Fruit fly (Drosophila melanogaster): Measurements from ENCODE around the gene CG14297.
A peak's percentile ranks its signal among the peaks of the same experiment; 100 is the strongest.

The CG14297 gene

dm6 chr3R:18913856-18914593 is 16.1 kb downstream of the CG14297 start (continued):
- TF ChIP-seq Gug (GFP tag; IDR thresholded peaks at IDR 0.05): 0 out of 2 replicates have a peak, but pooled peaks have one; percentile 9
- peak; percentile 42 for TF ChIP-seq CG34406 (GFP tag; optimal IDR thresholded peaks at IDR 0.05)
- peak; percentile 3 for TF ChIP-seq Sox15 (GFP tag; optimal IDR thresholded peaks at IDR 0.05)
- peak; percentile 36 for TF ChIP-seq CG1621 (tag; optimal IDR thresholded peaks at IDR 0.05)
- peak; percentile 71 for TF ChIP-seq Met (GFP tag; optimal IDR thresholded peaks at IDR 0.05)
- TF ChIP-seq Hr4 (GFP tag; optimal IDR thresholded peaks at IDR 0.05): peak; percentile 50
- peak; percentile 45 for TF ChIP-seq CG31627 (GFP tag; optimal IDR thresholded peaks at IDR 0.05)
- peak; percentile 54 for TF ChIP-seq CG10631 (GFP tag; optimal IDR thresholded peaks at IDR 0.05)
- peak; percentile 50 for TF ChIP-seq OdsH (GFP tag; optimal IDR thresholded peaks at IDR 0.05)
- peak; percentile 54 for TF ChIP-seq vri (GFP tag; optimal IDR thresholded peaks at IDR 0.05)
- TF ChIP-seq CG11294 (GFP tag; IDR thresholded peaks at IDR 0.05): no peak
- TF ChIP-seq dac (GFP tag; optimal IDR thresholded peaks at IDR 0.05): no peak
- TF ChIP-seq Lpt (GFP tag; optimal IDR thresholded peaks at IDR 0.05): peak; percentile 5
- peak; percentile 34 for TF ChIP-seq CG6792 (GFP tag; optimal IDR thresholded peaks at IDR 0.05)
- peak; percentile 52 for TF ChIP-seq CG8119 (GFP tag; IDR thresholded peaks at IDR 0.05)
- TF ChIP-seq fkh (GFP tag; optimal IDR thresholded peaks at IDR 0.05): no peak
- TF ChIP-seq spab (GFP tag; optimal IDR thresholded peaks at IDR 0.05): no peak
- peak; percentile 47 for TF ChIP-seq fd59A (GFP tag; optimal IDR thresholded peaks at IDR 0.05)
- peak; percentile 61 for TF ChIP-seq CG3032 (tag; optimal IDR thresholded peaks at IDR 0.05)
- TF ChIP-seq Eip93F (GFP tag; optimal IDR thresholded peaks at IDR 0.05): no peak
- TF ChIP-seq CG7368 (GFP tag; optimal IDR thresholded peaks at IDR 0.05): peak; percentile 21
- peak; percentile 66 for TF ChIP-seq CG3919 (GFP tag; optimal IDR thresholded peaks at IDR 0.05)

DNA sequence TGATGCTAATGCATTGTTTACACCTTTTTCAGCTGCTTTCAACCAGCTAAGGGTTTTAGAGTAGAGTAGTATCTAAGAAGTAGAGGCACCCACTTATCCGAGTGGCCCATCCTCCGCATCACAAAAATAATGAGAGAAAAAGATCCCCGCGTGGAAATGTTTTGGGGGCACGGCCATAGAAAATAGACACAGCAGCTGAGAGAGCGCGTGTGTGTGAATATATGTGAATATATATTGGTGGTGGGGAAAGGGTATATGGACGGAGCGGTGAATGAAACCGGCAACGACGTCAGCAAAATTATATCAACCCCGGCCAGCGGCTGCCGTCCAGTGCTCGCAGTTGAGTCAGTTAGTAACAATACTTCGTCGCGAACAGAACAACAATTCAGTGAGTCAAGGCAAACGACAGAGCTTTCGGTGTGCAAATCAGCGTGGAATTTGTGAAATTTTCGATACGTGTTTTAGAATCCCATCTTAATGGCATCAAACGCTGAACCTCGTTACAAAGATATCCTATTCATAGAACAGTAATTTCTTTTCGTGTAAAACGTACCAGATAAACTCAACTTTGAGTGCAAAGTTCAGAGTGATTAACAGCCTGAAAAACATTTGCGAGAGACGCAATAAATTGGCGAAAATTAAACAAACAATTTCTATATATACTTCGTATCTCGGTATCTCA is 16.8 kb downstream of the CG14297 start, which contains the start of gene Xrp1:
Gene Xrp1 (plus strand): TSS at position 375 of the 682 bp plus-strand sequence.
- TF ChIP-seq vri (GFP tag; optimal IDR thresholded peaks at IDR 0.05) (peak; percentile 68), Lpt (GFP tag; optimal IDR thresholded peaks at IDR 0.05) (peak; percentile 15), CG6808 (GFP tag; optimal IDR thresholded peaks at IDR 0.05) (peak; percentile 48), CG3919 (GFP tag; optimal IDR thresholded peaks at IDR 0.05) (peak; percentile 43), CG10669 (GFP tag; optimal IDR thresholded peaks at IDR 0.05) (no peak), CG32006 (GFP tag; optimal IDR thresholded peaks at IDR 0.05) (peak; percentile 65), Gug (GFP tag; IDR thresholded peaks at IDR 0.05) (0 out of 2 replicates have a peak, but pooled peaks have one; percentile 17), CG31627 (GFP tag; optimal IDR thresholded peaks at IDR 0.05) (peak; percentile 12), topi (GFP tag; optimal IDR thresholded peaks at IDR 0.05) (no peak), CG16779 (tag; optimal IDR thresholded peaks at IDR 0.05) (no peak), CG11902 (GFP tag; optimal IDR thresholded peaks at IDR 0.05) (peak; percentile 6), CG10631 (GFP tag; optimal IDR thresholded peaks at IDR 0.05) (peak; percentile 38), CG9139 (GFP tag; optimal IDR thresholded peaks at IDR 0.05) (no peak), CG11762 (GFP tag; optimal IDR thresholded peaks at IDR 0.05; ENCODE audit: insufficient read depth) (no peak), Sox102F (GFP tag; optimal IDR thresholded peaks at IDR 0.05) (peak; percentile 5), pdm3 (GFP tag; optimal IDR thresholded peaks at IDR 0.05) (peak; percentile 9), Ets96B (tag; optimal IDR thresholded peaks at IDR 0.05) (no peak), CG6163 (GFP tag; IDR thresholded peaks at IDR 0.05) (peak; percentile 62), dsx (GFP tag; optimal IDR thresholded peaks at IDR 0.05; ENCODE audit: poor library complexity, severe bottlenecking) (no peak), CG8119 (GFP tag; IDR thresholded peaks at IDR 0.05) (peak; percentile 31; the same call in 1 of the 3 replicates), CG4318 (GFP tag; optimal IDR thresholded peaks at IDR 0.05) (peak; percentile 25), svp (GFP tag) (peak; percentile 74), CG6854 (GFP tag; optimal IDR thresholded peaks at IDR 0.05) (peak; percentile 15), Eip78C (GFP tag) (peak; percentile 65), CG7368 (GFP tag; optimal IDR thresholded peaks at IDR 0.05) (peak; percentile 11), Hr4 (GFP tag; optimal IDR thresholded peaks at IDR 0.05) (peak; percentile 62), lz (GFP tag; optimal IDR thresholded peaks at IDR 0.05) (peak; percentile 11), achi (GFP tag; optimal IDR thresholded peaks at IDR 0.05) (no peak), CG11294 (GFP tag; IDR thresholded peaks at IDR 0.05) (peak; percentile 53), eg (GFP tag; IDR thresholded peaks at IDR 0.05) (peak; percentile 43), cyc (GFP tag; optimal IDR thresholded peaks at IDR 0.05) (peak; percentile 18), Sox14 (GFP tag; optimal IDR thresholded peaks at IDR 0.05) (no peak), Hr39 (GFP tag; optimal IDR thresholded peaks at IDR 0.05) (peak; percentile 15)
